Worm (Caenorhabditis elegans): ENCODE measurements around the gene srz-69.

- TF ChIP-seq hlh-30 (tag; optimal IDR thresholded peaks at IDR 0.05; ENCODE audit: insufficient read depth) (no peak), ama-1 (optimal IDR thresholded peaks at IDR 0.05) (no peak), pqm-1 (tag; optimal IDR thresholded peaks at IDR 0.05) (no peak), unc-86 (tag; optimal IDR thresholded peaks at IDR 0.05) (no peak), Y22D7AL.16 (tag; optimal IDR thresholded peaks at IDR 0.05) (no peak), pros-1 (tag; optimal IDR thresholded peaks at IDR 0.05) (no peak), fkh-10 (GFP tag; optimal IDR thresholded peaks at IDR 0.05) (no peak), C08G9.2 (tag; optimal IDR thresholded peaks at IDR 0.05) (no peak), sdc-2 (tag; optimal IDR thresholded peaks at IDR 0.05) (no peak), ttx-3 (tag; optimal IDR thresholded peaks at IDR 0.05) (no peak)
Observed at ce11 chrIV:3444614-3445013, 32.4 kb downstream of the srz-69 start, which contains the start of gene F58E2.5.
